Fruit fly (Drosophila melanogaster): ENCODE measurements around the gene CG17477.

CG17477 gene

dm6 chr3R:17078961-17079858, 47.5 kb downstream of the CG17477 start (continued):
- TF ChIP-seq tx (GFP tag; optimal IDR thresholded peaks at IDR 0.05) (no peak), ssp (GFP tag; IDR thresholded peaks at IDR 0.05) (no peak), tin (GFP tag; optimal IDR thresholded peaks at IDR 0.05) (no peak), CG5245 (GFP tag; optimal IDR thresholded peaks at IDR 0.05) (no peak), CG17568 (GFP tag; optimal IDR thresholded peaks at IDR 0.05) (peak; percentile 28), inv (GFP tag; IDR thresholded peaks at IDR 0.05; ENCODE audit: partially characterized antibody) (no peak), Awh (GFP tag; IDR thresholded peaks at IDR 0.05) (peak; percentile 49), Xbp1 (GFP tag; optimal IDR thresholded peaks at IDR 0.05) (no peak), shn (GFP tag; optimal IDR thresholded peaks at IDR 0.05) (no peak), B-H2 (GFP tag; optimal IDR thresholded peaks at IDR 0.05) (no peak), Oli (tag; optimal IDR thresholded peaks at IDR 0.05) (no peak), toy (GFP tag; IDR thresholded peaks at IDR 0.05) (no peak), CG4404 (GFP tag; IDR thresholded peaks at IDR 0.05) (no peak), kni (GFP tag; optimal IDR thresholded peaks at IDR 0.05) (peak; percentile 86), CG7963 (GFP tag; IDR thresholded peaks at IDR 0.05; ENCODE audit: partially characterized antibody) (no peak), CG6654 (GFP tag; optimal IDR thresholded peaks at IDR 0.05) (no peak), CG9437 (GFP tag; optimal IDR thresholded peaks at IDR 0.05) (no peak), p53 (GFP tag; optimal IDR thresholded peaks at IDR 0.05) (no peak), chn (GFP tag; optimal IDR thresholded peaks at IDR 0.05) (no peak), TFAM (GFP tag; optimal IDR thresholded peaks at IDR 0.05) (no peak), CkIIα-i1 (GFP tag; IDR thresholded peaks at IDR 0.05) (no peak), C15 (GFP tag; IDR thresholded peaks at IDR 0.05) (no peak), CG15269 (tag; optimal IDR thresholded peaks at IDR 0.05) (no peak), esg (GFP tag; conservative IDR thresholded peaks at IDR 0.05) (no peak), CG6791 (GFP tag; IDR thresholded peaks at IDR 0.05; ENCODE audit: partially characterized antibody) (no peak), Gsc (GFP tag; IDR thresholded peaks at IDR 0.05) (no peak), CG10321 (GFP tag; IDR thresholded peaks at IDR 0.05) (no peak), Opbp (GFP tag; IDR thresholded peaks at IDR 0.05; ENCODE audit: partially characterized antibody) (no peak), Bteb2 (GFP tag; optimal IDR thresholded peaks at IDR 0.05) (no peak), CG4730 (GFP tag; IDR thresholded peaks at IDR 0.05) (no peak), bcd (GFP tag; optimal IDR thresholded peaks at IDR 0.05) (no peak), lab (GFP tag; optimal IDR thresholded peaks at IDR 0.05) (peak; percentile 56), fd64A (GFP tag; optimal IDR thresholded peaks at IDR 0.05) (peak; percentile 67), btn (GFP tag; optimal IDR thresholded peaks at IDR 0.05) (no peak), CG14965 (GFP tag; optimal IDR thresholded peaks at IDR 0.05; ENCODE audit: borderline replicate concordance) (no peak), Jarid2 (GFP tag; optimal IDR thresholded peaks at IDR 0.05) (no peak), abd-A (tag; optimal IDR thresholded peaks at IDR 0.05) (no peak), vfl (GFP tag; optimal IDR thresholded peaks at IDR 0.05) (no peak), Six4 (GFP tag; optimal IDR thresholded peaks at IDR 0.05) (no peak), lbe (GFP tag; optimal IDR thresholded peaks at IDR 0.05) (no peak), Nf-YB (GFP tag; optimal IDR thresholded peaks at IDR 0.05) (no peak), jumu (GFP tag; optimal IDR thresholded peaks at IDR 0.05) (no peak), CG30403 (GFP tag; optimal IDR thresholded peaks at IDR 0.05) (no peak), Ada2b (GFP tag; IDR thresholded peaks at IDR 0.05) (no peak), Rx (GFP tag; IDR thresholded peaks at IDR 0.05) (no peak), CG8924 (tag; optimal IDR thresholded peaks at IDR 0.05) (peak; percentile 62), CG7357 (GFP tag; IDR thresholded peaks at IDR 0.05) (no peak), bsh (GFP tag; optimal IDR thresholded peaks at IDR 0.05) (peak in 1 of 2 experiments; percentile 37), sd (tag; optimal IDR thresholded peaks at IDR 0.05) (peak; percentile 27)

Data from whole organism, embryonic.